Worm (Caenorhabditis elegans) whole organism, L3 larva: Measurements from ENCODE around the gene cest-5.2.

Experiments
- R02D3.7 ChIP-seq: fragments of 150-350 bp; optimal IDR thresholded peaks from 2 replicates; lab custom pipeline; 2014; ENCODE audit warnings: missing biosample characterization, missing genetic modification characterization
- ZK546.5 ChIP-seq: sonication (generic microtip); optimal IDR thresholded peaks from 2 replicates; lab custom pipeline; 2017; ENCODE audit warnings: missing biosample characterization, missing genetic modification characterization
- ama-1 ChIP-seq: fragments of 150-350 bp; optimal IDR thresholded peaks from 2 replicates; lab custom pipeline; 2018
- ceh-28 ChIP-seq: fragments of 150-350 bp; optimal IDR thresholded peaks from 2 replicates; lab custom pipeline; 2014; ENCODE audit warnings: missing biosample characterization, missing genetic modification reagents, missing genetic modification characterization
- daf-12 ChIP-seq: fragments of 150-350 bp; optimal IDR thresholded peaks from 2 replicates; lab custom pipeline; 2014; ENCODE audit warnings: missing biosample characterization, missing genetic modification reagents, missing genetic modification characterization
- egl-27 ChIP-seq: sonication (generic microtip); optimal IDR thresholded peaks from 4 replicates; lab custom pipeline; 2017; ENCODE audit warnings: missing biosample characterization, missing genetic modification reagents, missing genetic modification characterization
- egl-5 ChIP-seq: fragments of 150-350 bp; optimal IDR thresholded peaks from 2 replicates; lab custom pipeline; 2017; ENCODE audit warnings: missing biosample characterization, missing genetic modification reagents, missing genetic modification characterization, inconsistent platforms
- elt-2 ChIP-seq: sonication (generic microtip); optimal IDR thresholded peaks from 2 replicates; lab custom pipeline; 2016; ENCODE audit warnings: missing genetic modification reagents, mild to moderate bottlenecking, missing genetic modification characterization, missing compliant biosample characterization
- elt-3 ChIP-seq, 3 experiments: fragments of 150-350 bp in 1 of 3; sonication (generic microtip) in 2 of 3; optimal IDR thresholded peaks; 2 replicates in 2 of 3; 4 replicates in 1 of 3; lab custom pipeline; 2014 to 2017; ENCODE audit warnings: missing biosample characterization in 3 of 3, missing genetic modification characterization in 3 of 3
- eor-1 ChIP-seq, 2 experiments: fragments of 150-350 bp; optimal IDR thresholded peaks; 2 replicates each; lab custom pipeline; 2014 to 2018; ENCODE audit warnings: missing biosample characterization in 2 of 2, missing genetic modification characterization in 2 of 2
- fkh-10 ChIP-seq: sonication (generic microtip); optimal IDR thresholded peaks from 2 replicates; lab custom pipeline; 2017; ENCODE audit warnings: missing biosample characterization, missing genetic modification reagents, missing genetic modification characterization
- fkh-2 ChIP-seq: fragments of 150-350 bp; optimal IDR thresholded peaks from 2 replicates; lab custom pipeline; 2014; ENCODE audit warnings: missing biosample characterization, missing genetic modification reagents, missing genetic modification characterization
- fos-1 ChIP-seq: fragments of 150-350 bp; optimal IDR thresholded peaks from 2 replicates; lab custom pipeline; 2014; ENCODE audit warnings: missing biosample characterization, missing genetic modification characterization
- hmg-11 ChIP-seq: sonication (generic microtip); optimal IDR thresholded peaks from 2 replicates; lab custom pipeline; 2016; ENCODE audit warnings: missing genetic modification characterization, missing compliant biosample characterization
- jun-1 ChIP-seq: fragments of 150-350 bp; optimal IDR thresholded peaks from 2 replicates; lab custom pipeline; 2014; ENCODE audit warnings: missing biosample characterization, missing genetic modification reagents, missing genetic modification characterization
- lin-39 ChIP-seq: fragments of 150-350 bp; optimal IDR thresholded peaks from 2 replicates; lab custom pipeline; 2018; ENCODE audit warnings: missing biosample characterization, missing genetic modification reagents, missing genetic modification characterization
- lsy-12 ChIP-seq: sonication (generic microtip); optimal IDR thresholded peaks from 2 replicates; lab custom pipeline; 2016; ENCODE audit warnings: mild to moderate bottlenecking, missing genetic modification characterization, missing compliant biosample characterization
- mdl-1 ChIP-seq: fragments of 150-350 bp; optimal IDR thresholded peaks from 2 replicates; lab custom pipeline; 2014; ENCODE audit warnings: missing biosample characterization, missing genetic modification characterization
- mml-1 ChIP-seq: fragments of 150-350 bp; sonication (generic microtip); optimal IDR thresholded peaks from 3 replicates; lab custom pipeline; 2014; ENCODE audit warnings: missing biosample characterization, missing genetic modification characterization
- nfya-1 ChIP-seq: sonication (generic microtip); optimal IDR thresholded peaks from 2 replicates; lab custom pipeline; 2017; ENCODE audit warnings: missing genetic modification characterization, mild to moderate bottlenecking, missing compliant biosample characterization, antibody characterized with exemption, moderate library complexity; ENCODE audit not compliant: insufficient read depth
- nhr-12 ChIP-seq: fragments of 150-350 bp; optimal IDR thresholded peaks from 2 replicates; lab custom pipeline; 2014; ENCODE audit warnings: missing biosample characterization, missing genetic modification characterization
- nhr-23 ChIP-seq: fragments of 150-350 bp; optimal IDR thresholded peaks from 2 replicates; lab custom pipeline; 2014; ENCODE audit warnings: missing biosample characterization, missing genetic modification reagents, missing genetic modification characterization
- nhr-237 ChIP-seq: fragments of 150-350 bp; optimal IDR thresholded peaks from 2 replicates; lab custom pipeline; 2014; ENCODE audit warnings: missing biosample characterization, missing genetic modification characterization
- nhr-25 ChIP-seq: sonication (generic microtip); optimal IDR thresholded peaks from 2 replicates; lab custom pipeline; 2017; ENCODE audit warnings: missing biosample characterization, missing genetic modification characterization
- nhr-28 ChIP-seq: fragments of 150-350 bp; optimal IDR thresholded peaks from 2 replicates; lab custom pipeline; 2014; ENCODE audit warnings: missing biosample characterization, missing genetic modification characterization
- nhr-67 ChIP-seq: fragments of 150-350 bp; optimal IDR thresholded peaks from 2 replicates; lab custom pipeline; 2014; ENCODE audit warnings: missing biosample characterization, missing genetic modification characterization
- nhr-77 ChIP-seq: fragments of 150-350 bp; optimal IDR thresholded peaks from 2 replicates; lab custom pipeline; 2014; ENCODE audit warnings: missing biosample characterization, missing genetic modification characterization
- pha-4 ChIP-seq: fragments of 150-350 bp; optimal IDR thresholded peaks from 2 replicates; lab custom pipeline; 2014; ENCODE audit warnings: missing biosample characterization, missing genetic modification reagents, missing genetic modification characterization
- pqm-1 ChIP-seq: fragments of 150-350 bp; optimal IDR thresholded peaks from 2 replicates; lab custom pipeline; 2017; ENCODE audit warnings: missing biosample characterization, missing genetic modification characterization, inconsistent platforms
- sea-2 ChIP-seq: fragments of 150-350 bp; sonication (generic microtip); optimal IDR thresholded peaks from 4 replicates; lab custom pipeline; 2014; ENCODE audit warnings: missing biosample characterization, missing genetic modification reagents, missing genetic modification characterization
- skn-1 ChIP-seq: fragments of 150-350 bp; optimal IDR thresholded peaks from 2 replicates; lab custom pipeline; 2014; ENCODE audit warnings: missing biosample characterization, missing genetic modification characterization
- snpc-4 ChIP-seq: fragments of 150-350 bp; optimal IDR thresholded peaks from 2 replicates; lab custom pipeline; 2014; ENCODE audit warnings: missing biosample characterization, missing genetic modification characterization
- tbx-2 ChIP-seq: sonication (generic microtip); optimal IDR thresholded peaks from 2 replicates; lab custom pipeline; 2016; ENCODE audit warnings: mild to moderate bottlenecking, missing genetic modification characterization, missing compliant biosample characterization
- unc-39 ChIP-seq: sonication (generic microtip); optimal IDR thresholded peaks from 4 replicates; lab custom pipeline; 2017; ENCODE audit warnings: missing biosample characterization, missing genetic modification characterization
- unc-62 ChIP-seq: fragments of 150-350 bp; sonication (generic microtip); optimal IDR thresholded peaks from 4 replicates; lab custom pipeline; 2014; ENCODE audit warnings: missing biosample characterization, missing genetic modification reagents, missing genetic modification characterization
- zag-1 ChIP-seq: fragments of 150-350 bp; optimal IDR thresholded peaks from 2 replicates; lab custom pipeline; 2014; ENCODE audit warnings: missing biosample characterization, missing genetic modification characterization
- ztf-11 ChIP-seq: fragments of 150-350 bp; optimal IDR thresholded peaks from 2 replicates; lab custom pipeline; 2014; ENCODE audit warnings: missing biosample characterization, missing genetic modification characterization
- ztf-4 ChIP-seq: fragments of 150-350 bp; optimal IDR thresholded peaks from 2 replicates; lab custom pipeline; 2014; ENCODE audit warnings: missing biosample characterization, missing genetic modification characterization

The cest-5.2 gene

ce11 chrIV:6623390-6623789 lies 4.3 kb downstream of the cest-5.2 start, which contains the start of gene C01B10.44:
C01B10.44 (plus strand) TSS chrIV:6623690.
- TF ChIP-seq daf-12 (tag; lab: Kevin White, UChicago) (no peak), ztf-4 (tag; lab: Kevin White, UChicago) (no peak), nhr-25 (tag; lab: Kevin White, UChicago) (no peak), elt-2 (tag; lab: Kevin White, UChicago) (no peak), snpc-4 (no peak), unc-39 (tag; lab: Kevin White, UChicago) (no peak), ZK546.5 (tag; lab: Kevin White, UChicago) (no peak), egl-27 (no peak), jun-1 (tag; lab: Kevin White, UChicago) (no peak), hmg-11 (no peak), pqm-1 (tag; lab: Kevin White, UChicago) (no peak), ztf-11 (tag; lab: Kevin White, UChicago) (no peak)
- TF ChIP-seq, all 47 proteins: peak for 0

ce11 chrIV:6622142-6622541 lies 5.6 kb downstream of the cest-5.2 start:
- TF ChIP-seq skn-1 (no peak), elt-2 (tag; lab: Kevin White, UChicago) (no peak), nhr-12 (tag; lab: Kevin White, UChicago) (no peak), nfya-1 (tag; lab: Kevin White, UChicago) (peak; percentile 20), ztf-11 (tag; lab: Kevin White, UChicago) (no peak), ceh-28 (tag; lab: Kevin White, UChicago) (peak; percentile 38), nhr-23 (tag; lab: Kevin White, UChicago) (peak; percentile 76), nhr-67 (tag; lab: Kevin White, UChicago) (no peak), unc-62 (GFP tag; lab: Kevin White, UChicago) (no peak), lsy-12 (tag; lab: Kevin White, UChicago) (no peak), fkh-10 (GFP tag; lab: Kevin White, UChicago) (no peak), elt-3 (tag; optimal IDR thresholded peaks at IDR 0.05; lab: Kevin White, UChicago) (peak in 1 of 3 experiments; percentile 73), nhr-25 (tag; lab: Kevin White, UChicago) (peak; percentile 70), R02D3.7 (tag; lab: Kevin White, UChicago) (no peak), lin-39 (no peak), ZK546.5 (tag; lab: Kevin White, UChicago) (no peak), tbx-2 (tag; lab: Kevin White, UChicago) (no peak), unc-39 (tag; lab: Kevin White, UChicago) (no peak), pha-4 (peak; percentile 36)
- TF ChIP-seq, all 47 proteins: peak for 6

- TF ChIP-seq nhr-67 (tag; lab: Kevin White, UChicago) (no peak), egl-27 (no peak), ceh-28 (tag; lab: Kevin White, UChicago) (no peak), lin-39 (no peak), unc-62 (GFP tag; lab: Kevin White, UChicago) (no peak), ztf-4 (tag; lab: Kevin White, UChicago) (no peak), jun-1 (tag; lab: Kevin White, UChicago) (no peak), nhr-77 (tag; lab: Kevin White, UChicago) (no peak), elt-3 (tag; optimal IDR thresholded peaks at IDR 0.05; lab: Kevin White, UChicago) (no peak), zag-1 (tag; lab: Kevin White, UChicago) (no peak), nhr-237 (no peak), nhr-12 (tag; lab: Kevin White, UChicago) (no peak), fkh-2 (no peak)
These were observed 6.5 kb downstream of the cest-5.2 start, which contains the start of gene C01B10.3 for ce11 chrIV:6621252-6621651. C01B10.3 (minus strand) TSS chrIV:6621352.

- TF ChIP-seq fos-1 (tag; lab: Kevin White, UChicago), result no peak
- peak; percentile 29 for TF ChIP-seq elt-2 (tag; lab: Kevin White, UChicago)
- no peak for TF ChIP-seq fkh-10 (GFP tag; lab: Kevin White, UChicago)
- no peak for TF ChIP-seq tbx-2 (tag; lab: Kevin White, UChicago)
- TF ChIP-seq nfya-1 (tag; lab: Kevin White, UChicago), result peak; percentile 8
- peak; percentile 19 for TF ChIP-seq pha-4
- TF ChIP-seq, all 47 proteins: peak for 3
These were observed 9.1 kb downstream of the cest-5.2 start for ce11 chrIV:6618607-6619006.

- TF ChIP-seq pha-4, result peak; percentile 63
- no peak for TF ChIP-seq jun-1 (tag; lab: Kevin White, UChicago)
- TF ChIP-seq elt-2 (tag; lab: Kevin White, UChicago), result peak; percentile 22
- TF ChIP-seq unc-62 (GFP tag; lab: Kevin White, UChicago), result no peak
- no peak for TF ChIP-seq egl-5 (tag; lab: Kevin White, UChicago)
- no peak for TF ChIP-seq unc-39 (tag; lab: Kevin White, UChicago)
- TF ChIP-seq nhr-77 (tag; lab: Kevin White, UChicago), result no peak
- no peak for TF ChIP-seq nhr-28 (tag; lab: Kevin White, UChicago)
- no peak for TF ChIP-seq sea-2
- TF ChIP-seq ama-1, result peak; percentile 12
- TF ChIP-seq ceh-28 (tag; lab: Kevin White, UChicago), result no peak
- no peak for TF ChIP-seq mml-1
- no peak for TF ChIP-seq eor-1 (tag; optimal IDR thresholded peaks at IDR 0.05; lab: Kevin White, UChicago)
- peak; percentile 44 for TF ChIP-seq nfya-1 (tag; lab: Kevin White, UChicago)
- no peak for TF ChIP-seq ZK546.5 (tag; lab: Kevin White, UChicago)
- TF ChIP-seq nhr-25 (tag; lab: Kevin White, UChicago), result no peak
- no peak for TF ChIP-seq snpc-4
- TF ChIP-seq hmg-11, result peak; percentile 23
- no peak for TF ChIP-seq fkh-2
- TF ChIP-seq skn-1, result no peak
- no peak for TF ChIP-seq mdl-1
These were observed 14.4 kb downstream of the cest-5.2 start, which contains the start of gene drh-1 for ce11 chrIV:6613296-6613695. drh-1 (minus strand) TSS chrIV:6613353.
